Worm (Caenorhabditis elegans): ENCODE results near the gene nhr-32.

DNA sequence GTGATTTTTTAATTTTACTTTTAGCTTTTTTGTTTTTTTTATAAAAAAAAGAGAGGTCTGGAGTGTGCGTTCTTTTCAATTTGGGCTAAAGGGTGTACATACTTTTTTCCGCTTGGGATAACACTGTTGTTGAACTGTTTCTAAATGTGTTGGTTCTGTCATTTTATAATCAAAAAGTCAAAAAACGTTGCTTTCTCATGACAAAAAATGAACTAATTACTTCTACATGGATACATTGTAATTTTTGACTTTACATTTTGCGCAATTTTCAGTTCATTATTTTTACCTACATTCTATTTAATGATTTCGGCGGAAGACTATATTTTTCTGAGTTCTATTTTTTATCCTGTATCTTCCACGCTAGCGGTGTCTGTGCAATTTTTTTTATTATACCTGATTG lies 39.7 kb downstream of the nhr-32 start, which contains the start of gene srd-38:
- TF ChIP-seq T22C8.4 (GFP tag; IDR thresholded peaks at IDR 0.05) (no peak), flt-1 (GFP tag; IDR thresholded peaks at IDR 0.05) (no peak), klf-2 (GFP tag; conservative IDR thresholded peaks at IDR 0.05) (no peak), ztf-29 (GFP tag; IDR thresholded peaks at IDR 0.05) (no peak), cog-1 (tag; optimal IDR thresholded peaks at IDR 0.05) (no peak), ref-1 (GFP tag; conservative IDR thresholded peaks at IDR 0.05) (no peak), tab-1 (GFP tag; IDR thresholded peaks at IDR 0.05) (no peak), ztf-23 (GFP tag; IDR thresholded peaks at IDR 0.05) (no peak), med-1 (GFP tag; optimal IDR thresholded peaks at IDR 0.05; ENCODE audit: insufficient read depth) (no peak)

Data from whole organism, midembryonic.